Worm (Caenorhabditis elegans) whole organism, young adult: Measurements from ENCODE around the gene R12C12.6.

Experiments
- B0019.2 ChIP-seq: fragments of 200-800 bp; sonication (Bioruptor generic); conservative IDR thresholded peaks from 2 replicates; pipeline ENCODE4 v1.3.6; 2022; ENCODE audit warnings: missing genetic modification reagents, missing genetic modification characterization, missing compliant biosample characterization
- C06A6.2 ChIP-seq: fragments of 200-800 bp; sonication (Bioruptor generic); conservative IDR thresholded peaks from 2 replicates; pipeline ENCODE4 v1.3.6; 2022; ENCODE audit warnings: missing genetic modification characterization, missing compliant biosample characterization
- D2030.7 ChIP-seq: fragments of 200-800 bp; sonication (Bioruptor generic); IDR thresholded peaks from 2 replicates; pipeline ENCODE4 v1.3.6; 2022; ENCODE audit warnings: missing genetic modification reagents, missing genetic modification characterization, missing compliant biosample characterization
- F22D6.2 ChIP-seq: sonication (generic microtip); optimal IDR thresholded peaks from 2 replicates; lab custom pipeline; 2016; ENCODE audit warnings: mild to moderate bottlenecking, missing genetic modification characterization, missing compliant biosample characterization
- F33H1.4 ChIP-seq: fragments of 200-800 bp; sonication (Bioruptor generic); IDR thresholded peaks from 2 replicates; pipeline ENCODE4 v1.3.6; 2022; ENCODE audit warnings: missing genetic modification reagents, missing genetic modification characterization, missing compliant biosample characterization
- F55B11.4 ChIP-seq: sonication (generic microtip); optimal IDR thresholded peaks from 2 replicates; lab custom pipeline; 2016; ENCODE audit warnings: missing compliant biosample characterization, missing genetic modification characterization, borderline replicate concordance; ENCODE audit not compliant: insufficient read depth
- K12H6.12 ChIP-seq: fragments of 200-800 bp; sonication (Bioruptor generic); optimal IDR thresholded peaks from 2 replicates; lab custom pipeline; 2018; ENCODE audit warnings: mild to moderate bottlenecking, missing genetic modification characterization, missing compliant biosample characterization
- Y56A3A.18 ChIP-seq: fragments of 200-800 bp; sonication (Bioruptor generic); IDR thresholded peaks from 2 replicates; pipeline ENCODE4 v1.3.6; 2022; ENCODE audit warnings: missing genetic modification reagents, missing genetic modification characterization, missing compliant biosample characterization
- Y79H2A.3 ChIP-seq: fragments of 200-800 bp; sonication (Bioruptor generic); conservative IDR thresholded peaks from 2 replicates; pipeline ENCODE4 v1.3.6; 2022; ENCODE audit warnings: missing genetic modification reagents, missing genetic modification characterization, missing compliant biosample characterization
- ZK185.1 ChIP-seq: sonication (generic microtip); optimal IDR thresholded peaks from 2 replicates; lab custom pipeline; 2016; ENCODE audit warnings: mild to moderate bottlenecking, missing genetic modification characterization, missing compliant biosample characterization; ENCODE audit not compliant: poor library complexity, severe bottlenecking
- akir-1 ChIP-seq: fragments of 200-800 bp; sonication (Bioruptor generic); optimal IDR thresholded peaks from 2 replicates; lab custom pipeline; 2018; ENCODE audit warnings: mild to moderate bottlenecking, missing genetic modification characterization, moderate library complexity, missing compliant biosample characterization
- cebp-1 ChIP-seq, 2 experiments: fragments of 200-800 bp in 1 of 2; sonication (Bioruptor generic) in 1 of 2; sonication (generic microtip) in 1 of 2; IDR thresholded peaks in 1 of 2; optimal IDR thresholded peaks in 1 of 2; 2 replicates each; pipeline versions ENCODE4 v1.3.6 to Lab custom; 2017 to 2022; ENCODE audit warnings: missing compliant biosample characterization in 2 of 2, missing genetic modification characterization in 2 of 2, mild to moderate bottlenecking in 1 of 2, missing genetic modification reagents in 1 of 2, moderate library complexity in 1 of 2
- ceh-27 ChIP-seq: fragments of 200-800 bp; sonication (Bioruptor generic); optimal IDR thresholded peaks from 2 replicates; lab custom pipeline; 2018; ENCODE audit warnings: mild to moderate bottlenecking, missing genetic modification characterization, moderate library complexity, missing compliant biosample characterization
- chd-7 ChIP-seq: sonication (generic microtip); optimal IDR thresholded peaks from 2 replicates; lab custom pipeline; 2016; ENCODE audit warnings: mild to moderate bottlenecking, missing genetic modification characterization, moderate library complexity, missing compliant biosample characterization
- dpl-1 ChIP-seq: fragments of 150-350 bp; optimal IDR thresholded peaks from 2 replicates; lab custom pipeline; 2014; ENCODE audit warnings: missing biosample characterization, missing genetic modification reagents, missing genetic modification characterization
- egl-18 ChIP-seq: fragments of 200-800 bp; sonication (Bioruptor generic); IDR thresholded peaks from 2 replicates; pipeline ENCODE4 v1.3.6; 2022; ENCODE audit warnings: missing genetic modification reagents, missing genetic modification characterization, missing compliant biosample characterization
- ekl-4 ChIP-seq: fragments of 200-800 bp; sonication (Bioruptor generic); IDR thresholded peaks from 2 replicates; pipeline ENCODE4 v1.3.6; 2022; ENCODE audit warnings: missing genetic modification reagents, missing genetic modification characterization, missing compliant biosample characterization
- him-1 ChIP-seq: sonication (generic microtip); optimal IDR thresholded peaks from 2 replicates; lab custom pipeline; 2016; ENCODE audit warnings: missing genotype, missing genetic modification reagents, missing genetic modification characterization, missing compliant biosample characterization
- hmg-1.2 ChIP-seq: fragments of 200-800 bp; sonication (Bioruptor generic); IDR thresholded peaks from 2 replicates; pipeline ENCODE4 v1.3.6; 2022; ENCODE audit warnings: missing genetic modification reagents, missing genetic modification characterization, missing compliant biosample characterization
- hrde-1 ChIP-seq: sonication (generic microtip); optimal IDR thresholded peaks from 2 replicates; lab custom pipeline; 2016; ENCODE audit warnings: missing genetic modification characterization, mild to moderate bottlenecking, missing compliant biosample characterization, moderate library complexity, missing genotype, missing genetic modification reagents, borderline replicate concordance
- let-526 ChIP-seq: fragments of 200-800 bp; sonication (Bioruptor generic); IDR thresholded peaks from 2 replicates; pipeline ENCODE4 v1.3.6; 2022; ENCODE audit warnings: missing genetic modification reagents, missing genetic modification characterization, missing compliant biosample characterization
- let-607 ChIP-seq, 2 experiments: fragments of 200-800 bp in 1 of 2; sonication (Bioruptor generic) in 1 of 2; sonication (generic microtip) in 1 of 2; optimal IDR thresholded peaks; 2 replicates each; lab custom pipeline; 2016 to 2018; ENCODE audit warnings: mild to moderate bottlenecking in 2 of 2, missing compliant biosample characterization in 2 of 2, missing genetic modification characterization in 2 of 2, moderate library complexity in 2 of 2, missing genotype in 1 of 2
- lin-26 ChIP-seq: fragments of 200-800 bp; sonication (Bioruptor generic); IDR thresholded peaks from 2 replicates; pipeline ENCODE4 v1.3.6; 2022; ENCODE audit warnings: missing genetic modification reagents, missing genetic modification characterization, missing compliant biosample characterization
- lin-35 ChIP-seq, 3 experiments: fragments of 150-350 bp in 2 of 3; sonication (generic microtip) in 1 of 3; optimal IDR thresholded peaks; 2 replicates each; lab custom pipeline; 2014 to 2018; ENCODE audit warnings: missing biosample characterization in 3 of 3, missing genetic modification characterization in 3 of 3, missing genetic modification reagents in 3 of 3
- lin-54 ChIP-seq: fragments of 200-800 bp; sonication (Bioruptor generic); optimal IDR thresholded peaks from 2 replicates; lab custom pipeline; 2018; ENCODE audit warnings: mild to moderate bottlenecking, missing genetic modification characterization, missing compliant biosample characterization
- lir-1 ChIP-seq: fragments of 200-800 bp; sonication (Bioruptor generic); conservative IDR thresholded peaks from 2 replicates; pipeline ENCODE4 v1.3.6; 2022; ENCODE audit warnings: missing genetic modification reagents, missing genetic modification characterization, missing compliant biosample characterization
- lsl-1 ChIP-seq: fragments of 200-800 bp; sonication (Bioruptor generic); optimal IDR thresholded peaks from 2 replicates; lab custom pipeline; 2018; ENCODE audit warnings: mild to moderate bottlenecking, missing genetic modification characterization, moderate library complexity, missing compliant biosample characterization
- madf-3 ChIP-seq: fragments of 200-800 bp; sonication (Bioruptor generic); IDR thresholded peaks from 2 replicates; pipeline ENCODE4 v1.3.6; 2022; ENCODE audit warnings: missing genetic modification reagents, missing genetic modification characterization, missing compliant biosample characterization
- madf-6 ChIP-seq: fragments of 200-800 bp; sonication (Bioruptor generic); IDR thresholded peaks from 2 replicates; pipeline ENCODE4 v1.3.6; 2022; ENCODE audit warnings: missing genetic modification reagents, missing genetic modification characterization, missing compliant biosample characterization
- mcd-1 ChIP-seq: fragments of 200-800 bp; sonication (Bioruptor generic); IDR thresholded peaks from 2 replicates; pipeline ENCODE4 v1.3.6; 2022; ENCODE audit warnings: missing genetic modification reagents, missing genetic modification characterization, missing compliant biosample characterization
- mel-28 ChIP-seq: sonication (generic microtip); optimal IDR thresholded peaks from 2 replicates; lab custom pipeline; 2016; ENCODE audit warnings: borderline replicate concordance, mild to moderate bottlenecking, missing genetic modification characterization, missing compliant biosample characterization
- nhr-120 ChIP-seq: fragments of 200-800 bp; sonication (Bioruptor generic); IDR thresholded peaks from 2 replicates; pipeline ENCODE4 v1.3.6; 2022; ENCODE audit warnings: missing genetic modification characterization, missing compliant biosample characterization
- nhr-27 ChIP-seq: fragments of 200-800 bp; sonication (Bioruptor generic); optimal IDR thresholded peaks from 2 replicates; lab custom pipeline; 2018; ENCODE audit warnings: mild to moderate bottlenecking, missing genetic modification characterization, moderate library complexity, missing compliant biosample characterization
- pbrm-1 ChIP-seq: fragments of 200-800 bp; sonication (Bioruptor generic); IDR thresholded peaks from 2 replicates; pipeline ENCODE4 v1.3.6; 2022; ENCODE audit warnings: missing genetic modification reagents, missing genetic modification characterization, missing compliant biosample characterization
- pha-4 ChIP-seq: fragments of 150-350 bp; sonication (generic microtip); optimal IDR thresholded peaks from 2 replicates; lab custom pipeline; 2014; ENCODE audit warnings: missing biosample characterization, missing genetic modification reagents, missing genetic modification characterization
- rcor-1 ChIP-seq: fragments of 200-800 bp; sonication (Bioruptor generic); IDR thresholded peaks from 2 replicates; pipeline ENCODE4 v1.3.6; 2022; ENCODE audit warnings: missing genetic modification reagents, missing genetic modification characterization, missing compliant biosample characterization
- sdz-38 ChIP-seq: sonication (generic microtip); optimal IDR thresholded peaks from 2 replicates; lab custom pipeline; 2016; ENCODE audit warnings: missing genotype, missing genetic modification characterization, missing compliant biosample characterization
- sea-2 ChIP-seq: fragments of 200-800 bp; sonication (Bioruptor generic); IDR thresholded peaks from 2 replicates; pipeline ENCODE4 v1.3.6; 2022; ENCODE audit warnings: missing genetic modification characterization, missing compliant biosample characterization
- tbx-9 ChIP-seq: sonication (generic microtip); optimal IDR thresholded peaks from 2 replicates; lab custom pipeline; 2016; ENCODE audit warnings: borderline replicate concordance, missing genetic modification characterization, inconsistent platforms, missing compliant biosample characterization
- unc-130 ChIP-seq: sonication (generic microtip); optimal IDR thresholded peaks from 2 replicates; lab custom pipeline; 2016; ENCODE audit warnings: missing genetic modification reagents, missing genetic modification characterization, missing compliant biosample characterization
- xnd-1 ChIP-seq: sonication (generic microtip); optimal IDR thresholded peaks from 2 replicates; lab custom pipeline; 2016; ENCODE audit warnings: missing genotype, missing genetic modification reagents, missing genetic modification characterization, missing compliant biosample characterization

The R12C12.6 gene

DNA sequence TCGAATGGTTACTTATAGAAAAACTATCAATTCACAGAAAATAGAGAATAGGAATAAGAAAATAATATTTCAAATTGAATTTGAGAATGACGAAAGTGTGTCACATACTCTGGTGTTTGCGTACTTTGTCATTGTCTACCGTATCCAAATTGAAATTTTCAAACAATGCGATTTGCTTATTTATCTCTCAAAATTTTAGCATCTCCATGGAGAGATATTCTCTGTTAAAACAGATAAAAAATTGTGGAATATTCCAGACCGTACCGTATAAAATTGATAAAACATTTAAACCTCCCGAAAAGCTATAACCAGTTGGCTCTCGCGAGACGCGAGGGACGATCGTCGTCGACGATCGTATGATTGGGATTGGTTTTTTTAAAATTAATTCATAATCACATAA is 33.1 kb upstream of the R12C12.6 start, which contains the start of gene fbf-1:
Gene fbf-1, minus strand, starts transcription at position 101 of the 400 bp plus-strand sequence.
- TF ChIP-seq lsl-1 (GFP tag; lab: Kevin White, UChicago) = peak; percentile 43
- no peak for TF ChIP-seq akir-1 (GFP tag; lab: Kevin White, UChicago)

DNA sequence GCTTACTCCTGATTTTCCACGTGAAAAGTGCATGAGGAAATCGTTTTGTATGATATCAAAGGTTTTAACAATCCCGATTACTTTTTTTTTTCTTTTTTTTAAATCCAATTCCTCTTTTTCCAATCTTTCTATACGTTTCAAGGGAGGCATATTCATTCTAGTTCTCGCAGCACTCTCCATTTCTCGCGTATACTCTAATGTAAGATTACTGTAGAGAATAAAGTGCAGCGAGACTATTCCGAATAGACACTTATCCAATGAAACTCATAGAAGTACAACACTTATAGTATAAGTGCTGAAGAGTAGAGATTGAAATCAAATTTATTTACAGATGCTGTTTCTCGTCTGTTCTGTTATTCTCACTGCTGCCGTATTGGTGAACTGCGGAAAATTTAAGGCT is 29.9 kb upstream of the R12C12.6 start, which contains the start of gene H12I13.6:
Gene H12I13.6, plus strand, starts transcription at position 301 of the 400 bp plus-strand sequence.
- no peak for TF ChIP-seq F55B11.4 (tag; lab: Kevin White, UChicago)
- no peak for TF ChIP-seq ceh-27 (GFP tag; lab: Kevin White, UChicago)
- TF ChIP-seq cebp-1 (GFP tag; IDR thresholded peaks at IDR 0.05; lab: Robert Waterston, UW) = no peak
- no peak for TF ChIP-seq cebp-1 (tag; optimal IDR thresholded peaks at IDR 0.05; lab: Kevin White, UChicago)
- TF ChIP-seq lin-26 (GFP tag; lab: Robert Waterston, UW) = no peak
- TF ChIP-seq let-526 = no peak

ce11 chrII:6067066-6067465 is 19.4 kb upstream of the R12C12.6 start, which contains the start of gene H12I13.1:
H12I13.1 (minus strand) TSS chrII:6067166.
- TF ChIP-seq sdz-38 (tag; lab: Kevin White, UChicago) = no peak
- TF ChIP-seq pha-4 (tag; lab: Kevin White, UChicago) = no peak
- TF ChIP-seq F55B11.4 (tag; lab: Kevin White, UChicago) = no peak
- no peak for TF ChIP-seq C06A6.2
- no peak for TF ChIP-seq lin-35 (GFP tag; optimal IDR thresholded peaks at IDR 0.05; lab: Kevin White, UChicago)
- TF ChIP-seq let-607 (tag; optimal IDR thresholded peaks at IDR 0.05; lab: Kevin White, UChicago) = no peak
- no peak for TF ChIP-seq tbx-9 (tag; lab: Kevin White, UChicago)
- TF ChIP-seq mel-28 (tag; lab: Kevin White, UChicago) = no peak
- TF ChIP-seq lin-26 (GFP tag; lab: Robert Waterston, UW) = no peak
- no peak for TF ChIP-seq rcor-1 (GFP tag; lab: Robert Waterston, UW)
- no peak for TF ChIP-seq chd-7 (tag; lab: Kevin White, UChicago)
- no peak for TF ChIP-seq Y79H2A.3 (GFP tag; lab: Robert Waterston, UW)
- TF ChIP-seq F33H1.4 (GFP tag; lab: Robert Waterston, UW) = no peak
- no peak for TF ChIP-seq K12H6.12 (tag; lab: Kevin White, UChicago)
- TF ChIP-seq nhr-120 (GFP tag; lab: Robert Waterston, UW) = no peak
- no peak for TF ChIP-seq B0019.2 (GFP tag; lab: Robert Waterston, UW)

DNA sequence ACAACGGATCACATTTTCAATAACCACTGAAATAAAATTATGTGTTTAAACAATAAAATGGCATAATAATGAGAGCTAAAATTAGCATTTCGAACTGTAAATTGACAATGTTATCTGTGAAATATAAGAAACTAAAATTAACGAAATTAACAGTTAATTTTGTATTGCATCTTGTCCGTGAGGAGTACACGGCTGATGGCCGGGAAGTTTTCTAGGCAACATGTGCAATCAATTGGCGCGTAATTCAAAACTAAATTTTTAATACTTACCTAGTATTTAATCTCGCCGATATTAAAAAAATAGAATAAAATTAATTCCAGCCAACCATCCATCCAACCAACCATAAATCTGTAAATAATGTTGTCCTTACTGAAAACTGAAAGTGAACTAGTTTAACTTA is 13.8 kb upstream of the R12C12.6 start:
- TF ChIP-seq mcd-1 (GFP tag; lab: Robert Waterston, UW) = peak; percentile 73
- no peak for TF ChIP-seq sea-2 (GFP tag; lab: Robert Waterston, UW)
- TF ChIP-seq unc-130 = peak; percentile 69
- TF ChIP-seq egl-18 (GFP tag; lab: Robert Waterston, UW) = no peak
- peak; percentile 62 for TF ChIP-seq him-1 (tag; lab: Kevin White, UChicago)
- TF ChIP-seq pbrm-1 = 0 out of 2 replicates have a peak, but pooled peaks have one; percentile 41
- peak; percentile 56 for TF ChIP-seq F22D6.2 (tag; lab: Kevin White, UChicago)
- no peak for TF ChIP-seq hrde-1 (tag; lab: Kevin White, UChicago)
- TF ChIP-seq lin-54 (GFP tag; lab: Kevin White, UChicago) = peak; percentile 91
- TF ChIP-seq akir-1 (GFP tag; lab: Kevin White, UChicago) = no peak
- TF ChIP-seq hmg-1.2 = peak; percentile 29; the same call in 1 of the 2 replicates
- TF ChIP-seq ekl-4 (GFP tag; lab: Robert Waterston, UW) = peak; percentile 58; the same call in 1 of the 2 replicates
- peak; percentile 40; the same call in 1 of the 2 replicates for TF ChIP-seq D2030.7 (GFP tag; lab: Robert Waterston, UW)
- TF ChIP-seq nhr-27 (tag; lab: Kevin White, UChicago) = peak; percentile 36
- TF ChIP-seq xnd-1 (tag; lab: Kevin White, UChicago) = no peak
- TF ChIP-seq Y56A3A.18 (GFP tag; lab: Robert Waterston, UW) = no peak
- peak; percentile 59; the same call in 1 of the 2 replicates for TF ChIP-seq lir-1 (GFP tag; lab: Robert Waterston, UW)
- peak; percentile 42 for TF ChIP-seq F33H1.4 (GFP tag; lab: Robert Waterston, UW)
- TF ChIP-seq lin-35 (GFP tag; optimal IDR thresholded peaks at IDR 0.05; lab: Kevin White, UChicago) = peak; percentile 6 to 95 (median 65)
- peak; percentile 91 for TF ChIP-seq ZK185.1 (tag; lab: Kevin White, UChicago)
- no peak for TF ChIP-seq madf-3 (GFP tag; lab: Robert Waterston, UW)
- TF ChIP-seq dpl-1 (GFP tag; lab: Kevin White, UChicago) = peak; percentile 64
- TF ChIP-seq madf-6 (GFP tag; lab: Robert Waterston, UW) = peak; percentile 75
